Worm (Caenorhabditis elegans): ENCODE results near the gene gst-31.

- peak; percentile 41 for TF ChIP-seq med-1 (GFP tag; optimal IDR thresholded peaks at IDR 0.05; ENCODE audit: insufficient read depth)
- TF ChIP-seq ref-1 (GFP tag; conservative IDR thresholded peaks at IDR 0.05), result peak; percentile 76
- TF ChIP-seq cog-1 (tag; optimal IDR thresholded peaks at IDR 0.05), result peak; percentile 76
- TF ChIP-seq flt-1 (GFP tag; IDR thresholded peaks at IDR 0.05), result peak; percentile 94
- TF ChIP-seq T22C8.4 (GFP tag; IDR thresholded peaks at IDR 0.05), result peak; percentile 57
- peak; percentile 89 for TF ChIP-seq ztf-23 (GFP tag; IDR thresholded peaks at IDR 0.05)
Measured at ce11 chrII:15165681-15166235, 9.0 kb downstream of the gst-31 start, which contains the start of gene gst-27.
